Fruit fly (Drosophila melanogaster): ENCODE measurements around the gene CG14088.

The CG14088 gene

dm6 chr3L:19292440-19293175 is 22.2 kb upstream of the CG14088 start, which contains the start of gene Gbs-76A:
TSS of gene Gbs-76A (minus strand) at chr3L:19292766.
- TF ChIP-seq CG14655 (GFP tag; optimal IDR thresholded peaks at IDR 0.05) (peak; percentile 89), CG32121 (GFP tag; IDR thresholded peaks at IDR 0.05) (peak; percentile 91), CG15710 (tag; optimal IDR thresholded peaks at IDR 0.05) (peak; percentile 86), Ets98B (GFP tag; IDR thresholded peaks at IDR 0.05) (peak; percentile 81), CG17806 (tag; optimal IDR thresholded peaks at IDR 0.05) (peak; percentile 87), fd96Ca (GFP tag; IDR thresholded peaks at IDR 0.05) (peak; percentile 65; the same call in 1 of the 3 replicates), CG8301 (tag; optimal IDR thresholded peaks at IDR 0.05) (peak; percentile 81), rn (GFP tag; IDR thresholded peaks at IDR 0.05) (peak; percentile 86), CG9948 (tag; optimal IDR thresholded peaks at IDR 0.05) (peak; percentile 95), EcR (GFP tag; optimal IDR thresholded peaks at IDR 0.05) (no peak), D1 (tag; optimal IDR thresholded peaks at IDR 0.05) (peak; percentile 88), Pif1B (GFP tag; optimal IDR thresholded peaks at IDR 0.05) (peak; percentile 64), CG10348 (GFP tag; IDR thresholded peaks at IDR 0.05) (peak; percentile 71; the same call in 1 of the 2 replicates), Pif1A (GFP tag; optimal IDR thresholded peaks at IDR 0.05) (peak; percentile 67), CG13204 (GFP tag; optimal IDR thresholded peaks at IDR 0.05) (peak; percentile 36), CG4496 (GFP tag; IDR thresholded peaks at IDR 0.05) (no peak; the same call in 2 of the 3 replicates), Snoo (tag; optimal IDR thresholded peaks at IDR 0.05) (peak; percentile 80), CG12605 (GFP tag; IDR thresholded peaks at IDR 0.05) (peak; percentile 79), CG34367 (tag; optimal IDR thresholded peaks at IDR 0.05) (peak; percentile 83), CG8159 (tag; optimal IDR thresholded peaks at IDR 0.05) (peak; percentile 92), gl (tag; optimal IDR thresholded peaks at IDR 0.05) (peak; percentile 70)

- TF ChIP-seq CG17806 (tag; optimal IDR thresholded peaks at IDR 0.05) (no peak), gl (tag; optimal IDR thresholded peaks at IDR 0.05) (no peak), fd96Ca (GFP tag; IDR thresholded peaks at IDR 0.05) (no peak)
Observed at dm6 chr3L:19291465-19292413, 21.3 kb upstream of the CG14088 start.

- TF ChIP-seq CG4496 (GFP tag; IDR thresholded peaks at IDR 0.05) (no peak), CG34367 (tag; optimal IDR thresholded peaks at IDR 0.05) (no peak), rn (GFP tag; IDR thresholded peaks at IDR 0.05) (no peak), CG14655 (GFP tag; optimal IDR thresholded peaks at IDR 0.05) (no peak), D1 (tag; optimal IDR thresholded peaks at IDR 0.05) (no peak), CG9948 (tag; optimal IDR thresholded peaks at IDR 0.05) (no peak), EcR (GFP tag; optimal IDR thresholded peaks at IDR 0.05) (no peak), fd96Ca (GFP tag; IDR thresholded peaks at IDR 0.05) (no peak), Pif1B (GFP tag; optimal IDR thresholded peaks at IDR 0.05) (no peak), CG17806 (tag; optimal IDR thresholded peaks at IDR 0.05) (no peak)
Observed at dm6 chr3L:19289411-19289810, 19.0 kb upstream of the CG14088 start.

DNA sequence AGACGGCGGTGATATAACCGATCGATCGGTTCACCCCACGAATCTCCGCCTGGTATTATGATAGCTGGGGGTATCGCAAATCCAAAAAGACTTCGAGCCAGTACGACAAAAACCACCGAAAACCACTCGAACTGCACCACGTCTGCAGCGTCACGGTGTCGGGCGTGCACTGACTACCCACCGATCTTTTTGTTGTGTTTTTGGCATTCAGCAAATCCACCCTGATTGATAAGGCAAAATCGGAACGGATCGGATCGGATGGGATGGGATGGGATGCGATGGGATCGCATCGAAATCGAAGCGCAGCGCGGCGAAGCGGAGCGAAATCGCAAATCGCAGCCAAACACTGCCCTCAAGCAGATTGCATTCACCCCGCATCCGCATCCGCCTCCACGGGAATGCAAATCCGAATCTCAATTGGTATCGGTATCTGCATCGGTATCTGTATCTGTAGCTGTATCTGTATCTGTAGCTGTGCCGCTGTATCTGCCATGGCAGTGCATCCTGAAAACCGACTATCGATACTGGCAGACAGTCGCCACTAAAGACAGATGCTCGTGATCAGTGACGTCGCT is 18.0 kb upstream of the CG14088 start:
- no peak for TF ChIP-seq CG4496 (GFP tag; IDR thresholded peaks at IDR 0.05)
- TF ChIP-seq CG13204 (GFP tag; optimal IDR thresholded peaks at IDR 0.05) = no peak
- TF ChIP-seq fd96Ca (GFP tag; IDR thresholded peaks at IDR 0.05) = no peak
- TF ChIP-seq EcR (GFP tag; optimal IDR thresholded peaks at IDR 0.05) = no peak
- TF ChIP-seq gl (tag; optimal IDR thresholded peaks at IDR 0.05) = no peak
- no peak for TF ChIP-seq CG15710 (tag; optimal IDR thresholded peaks at IDR 0.05)
- TF ChIP-seq Snoo (tag; optimal IDR thresholded peaks at IDR 0.05) = no peak

- TF ChIP-seq CG32121 (GFP tag; IDR thresholded peaks at IDR 0.05) (no peak), CG8159 (tag; optimal IDR thresholded peaks at IDR 0.05) (no peak), CG8301 (tag; optimal IDR thresholded peaks at IDR 0.05) (no peak), CG15710 (tag; optimal IDR thresholded peaks at IDR 0.05) (no peak), CG34367 (tag; optimal IDR thresholded peaks at IDR 0.05) (no peak), fd96Ca (GFP tag; IDR thresholded peaks at IDR 0.05) (no peak)
Observed at dm6 chr3L:19280700-19281099, 10.3 kb upstream of the CG14088 start, which contains the start of gene CG14089. TSS of gene CG14089 (minus strand) at chr3L:19280800.

DNA sequence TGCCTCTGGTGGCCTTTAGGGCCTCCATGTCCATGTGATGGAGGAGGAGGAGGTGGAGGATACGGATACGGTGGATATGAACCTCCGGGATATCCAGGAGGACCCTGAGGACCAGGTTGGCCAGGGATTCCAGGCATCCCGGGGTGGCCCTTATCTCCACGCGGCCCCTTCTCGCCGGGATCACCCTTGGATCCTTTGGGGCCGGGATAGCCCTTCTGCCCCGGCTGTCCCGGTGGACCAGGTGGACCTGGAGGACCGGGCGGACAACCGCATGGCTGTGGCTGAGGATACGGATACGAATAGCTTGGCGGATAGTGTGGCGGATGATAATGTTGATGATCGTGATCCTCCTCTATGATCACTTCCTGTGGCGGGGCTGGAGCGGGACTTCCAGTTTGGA is 9.8 kb upstream of the CG14088 start:
- TF ChIP-seq Ets98B (GFP tag; IDR thresholded peaks at IDR 0.05) = no peak
